Worm (Caenorhabditis elegans): ENCODE measurements around the gene F49H6.15.

DNA sequence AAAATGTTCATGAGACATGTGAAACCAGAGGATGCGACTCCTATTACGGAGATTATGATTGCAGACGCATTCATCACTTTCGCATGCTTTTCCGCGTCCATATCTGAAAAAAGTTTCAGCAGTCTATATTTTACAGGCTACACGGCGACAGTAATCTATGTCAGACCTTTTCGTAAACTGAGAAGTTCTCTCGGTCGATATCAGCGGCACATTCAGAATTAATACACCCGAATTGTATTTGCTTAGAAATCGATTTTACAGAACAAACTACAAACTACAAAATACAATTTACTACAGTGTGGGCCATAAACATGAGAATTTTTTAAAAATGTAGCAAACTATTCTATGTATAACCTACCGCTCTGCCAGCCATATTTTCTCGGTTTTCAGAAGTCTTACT, 45.4 kb upstream of the F49H6.15 start, which contains the start of gene srbc-14:
- TF ChIP-seq unc-39 (tag; optimal IDR thresholded peaks at IDR 0.05), result no peak
- no peak for TF ChIP-seq hmg-11 (tag; optimal IDR thresholded peaks at IDR 0.05)
- no peak for TF ChIP-seq nhr-25 (tag; optimal IDR thresholded peaks at IDR 0.05)
- no peak for TF ChIP-seq ceh-9 (tag; optimal IDR thresholded peaks at IDR 0.05)
- no peak for TF ChIP-seq lin-15B (tag; optimal IDR thresholded peaks at IDR 0.05)
- TF ChIP-seq fos-1 (tag; optimal IDR thresholded peaks at IDR 0.05), result no peak
- no peak for TF ChIP-seq unc-62 (GFP tag; optimal IDR thresholded peaks at IDR 0.05)

Measured in whole organism, L3 larva.